Fruit fly (Drosophila melanogaster): Measurements from ENCODE around the gene Rdl.

DNA sequence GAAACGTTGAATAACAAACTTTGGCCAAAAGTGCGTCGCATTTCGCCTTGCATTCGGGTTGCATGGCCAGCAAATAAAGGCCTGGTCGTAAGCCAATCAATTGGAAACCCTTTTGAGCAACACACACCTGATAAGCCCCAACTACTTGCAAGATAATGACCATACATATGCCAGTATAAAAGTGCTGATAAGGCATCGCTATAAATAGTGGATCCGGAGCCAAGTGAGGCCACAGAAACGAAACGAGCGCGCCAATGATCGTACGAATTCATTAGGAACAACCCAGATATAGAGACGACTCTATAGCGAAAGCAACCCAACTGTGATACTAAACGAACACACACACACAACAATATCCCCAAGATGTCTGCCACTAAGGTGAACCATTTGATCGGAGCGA lies 85.3 kb downstream of the Rdl start, which contains the start of gene CG13315:
- no peak for TF ChIP-seq CTCF (optimal IDR thresholded peaks at IDR 0.05)
- TF ChIP-seq CG8478 (optimal IDR thresholded peaks at IDR 0.05) = no peak
